Fruit fly (Drosophila melanogaster): ENCODE measurements around the gene holn1.

Gene holn1

dm6 chr2L:10476879-10477278, 41.1 kb downstream of the holn1 start, which contains the start of gene RluA-2:
Gene RluA-2, plus strand, starts transcription at chr2L:10477073.
- no peak for TF ChIP-seq CG12768 (GFP tag; optimal IDR thresholded peaks at IDR 0.05)
- TF ChIP-seq Clk (GFP tag; optimal IDR thresholded peaks at IDR 0.05) = no peak
- no peak for TF ChIP-seq CG1620 (GFP tag; optimal IDR thresholded peaks at IDR 0.05)
- TF ChIP-seq bab1 (GFP tag; optimal IDR thresholded peaks at IDR 0.05) = no peak
- TF ChIP-seq toe (GFP tag; optimal IDR thresholded peaks at IDR 0.05) = no peak
- TF ChIP-seq CG7045 (GFP tag; optimal IDR thresholded peaks at IDR 0.05) = no peak
- TF ChIP-seq tj (GFP tag; optimal IDR thresholded peaks at IDR 0.05) = no peak
- TF ChIP-seq CG5204 (GFP tag; optimal IDR thresholded peaks at IDR 0.05) = no peak
- TF ChIP-seq Hr96 (GFP tag; optimal IDR thresholded peaks at IDR 0.05) = no peak
- no peak for TF ChIP-seq cnc (optimal IDR thresholded peaks at IDR 0.05)
- no peak for TF ChIP-seq cic (GFP tag; optimal IDR thresholded peaks at IDR 0.05)

- no peak for TF ChIP-seq pad (GFP tag; optimal IDR thresholded peaks at IDR 0.05)
- TF ChIP-seq Mnt (GFP tag; optimal IDR thresholded peaks at IDR 0.05) = peak; percentile 42
- no peak for TF ChIP-seq CG14711 (tag; optimal IDR thresholded peaks at IDR 0.05)
- no peak for TF ChIP-seq CG7045 (GFP tag; optimal IDR thresholded peaks at IDR 0.05)
Observed at dm6 chr2L:10479859-10480258, 44.1 kb downstream of the holn1 start.

- TF ChIP-seq CG1620 (GFP tag; optimal IDR thresholded peaks at IDR 0.05) (no peak), Hr96 (GFP tag; optimal IDR thresholded peaks at IDR 0.05) (no peak), CG11617 (GFP tag; optimal IDR thresholded peaks at IDR 0.05) (no peak), CG7101 (tag; optimal IDR thresholded peaks at IDR 0.05) (no peak), toe (GFP tag; optimal IDR thresholded peaks at IDR 0.05) (no peak), Crg-1 (GFP tag; optimal IDR thresholded peaks at IDR 0.05) (no peak), tj (GFP tag; optimal IDR thresholded peaks at IDR 0.05) (no peak), ovo (GFP tag; optimal IDR thresholded peaks at IDR 0.05) (no peak)
Observed at dm6 chr2L:10483073-10483472, 47.3 kb downstream of the holn1 start, which contains the start of gene Grip75. Gene Grip75, plus strand, starts transcription at chr2L:10483295.

All from whole organism, adult.